Worm (Caenorhabditis elegans) whole organism, L2 larva: ENCODE measurements around the gene mbk-1.

Source experiments
- C34F6.9 ChIP-seq: fragments of 150-350 bp; optimal IDR thresholded peaks from 2 replicates; lab custom pipeline; 2014; ENCODE audit warnings: missing biosample characterization, missing genetic modification characterization
- aly-2 ChIP-seq: fragments of 150-350 bp; optimal IDR thresholded peaks from 2 replicates; lab custom pipeline; 2014; ENCODE audit warnings: missing biosample characterization, missing genetic modification characterization
- mab-5 ChIP-seq: fragments of 150-350 bp; optimal IDR thresholded peaks from 2 replicates; lab custom pipeline; 2014; ENCODE audit warnings: missing biosample characterization, missing genetic modification characterization
- unc-62 ChIP-seq: fragments of 150-350 bp; optimal IDR thresholded peaks from 2 replicates; lab custom pipeline; 2014; ENCODE audit warnings: missing biosample characterization, missing genetic modification reagents, missing genetic modification characterization

DNA sequence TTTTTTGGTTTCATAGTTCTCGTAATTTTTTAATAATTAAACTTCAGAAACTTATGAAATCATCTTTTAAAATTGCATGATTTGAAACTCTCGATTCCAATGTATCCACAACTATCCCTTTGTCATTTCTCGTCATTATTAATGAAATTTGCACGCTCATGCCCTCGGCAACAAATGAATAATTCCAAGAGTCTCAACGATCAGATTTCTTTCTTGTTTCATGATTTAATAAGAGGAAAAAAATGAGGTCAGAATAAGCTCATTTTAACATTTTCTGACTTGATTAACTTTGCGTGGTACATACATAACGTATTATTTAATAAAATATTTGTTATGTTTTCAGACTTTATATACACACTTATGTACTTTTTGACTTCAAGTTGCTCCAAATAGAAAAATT is 14.0 kb upstream of the mbk-1 start:
- no peak for TF ChIP-seq mab-5 (tag; lab: Kevin White, UChicago)
- no peak for TF ChIP-seq aly-2
- TF ChIP-seq unc-62: no peak
- no peak for TF ChIP-seq C34F6.9 (tag; lab: Kevin White, UChicago)
